Worm (Caenorhabditis elegans): ENCODE results near the gene rabx-5.

The rabx-5 gene

DNA sequence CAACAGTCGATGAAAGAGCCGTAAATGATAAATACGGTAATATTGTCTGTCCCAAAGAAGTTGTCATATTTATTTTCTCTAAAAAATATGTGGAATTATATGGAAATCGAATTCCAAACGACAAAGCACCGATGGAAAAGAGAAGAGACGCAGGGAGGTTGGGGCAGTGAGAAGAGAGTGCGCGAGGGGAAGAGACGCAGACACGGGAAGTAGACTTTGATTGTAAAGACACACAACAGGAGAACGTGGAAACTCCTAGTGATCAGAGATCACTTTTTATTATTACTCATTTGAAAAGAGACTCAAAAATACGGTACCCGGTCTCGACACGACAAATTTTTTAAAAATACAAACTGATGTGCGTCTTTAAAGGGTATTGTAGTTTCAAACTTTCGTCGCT is 23.2 kb downstream of the rabx-5 start (continued):
- no peak for TF ChIP-seq B0035.1 (tag; optimal IDR thresholded peaks at IDR 0.05)
- peak; percentile 99 for TF ChIP-seq hmg-1.2 (GFP tag; IDR thresholded peaks at IDR 0.05)
- TF ChIP-seq nfyb-1 (GFP tag; IDR thresholded peaks at IDR 0.05), result 0 out of 2 replicates have a peak, but pooled peaks have one; percentile 34
- no peak for TF ChIP-seq cebp-1 (GFP tag; IDR thresholded peaks at IDR 0.05)
- TF ChIP-seq cebp-1 (tag; optimal IDR thresholded peaks at IDR 0.05), result no peak
- TF ChIP-seq tbx-9 (tag; optimal IDR thresholded peaks at IDR 0.05; ENCODE audit: borderline replicate concordance), result no peak
- TF ChIP-seq sea-2 (GFP tag; IDR thresholded peaks at IDR 0.05), result no peak
- no peak for TF ChIP-seq ztf-26 (tag; optimal IDR thresholded peaks at IDR 0.05)
- TF ChIP-seq lin-26 (GFP tag; IDR thresholded peaks at IDR 0.05), result no peak
- no peak for TF ChIP-seq ztf-3 (GFP tag; optimal IDR thresholded peaks at IDR 0.05)
- TF ChIP-seq mcd-1 (GFP tag; IDR thresholded peaks at IDR 0.05), result peak; percentile 24; the same call in 1 of the 2 replicates
- no peak for TF ChIP-seq aptf-2 (GFP tag; conservative IDR thresholded peaks at IDR 0.05)
- TF ChIP-seq T26A5.8 (tag; optimal IDR thresholded peaks at IDR 0.05), result no peak
- TF ChIP-seq egl-44 (GFP tag; IDR thresholded peaks at IDR 0.05), result no peak
- no peak for TF ChIP-seq snpc-1.1 (tag; optimal IDR thresholded peaks at IDR 0.05; ENCODE audit: insufficient read depth)
- peak; percentile 24 for TF ChIP-seq attf-5 (GFP tag; optimal IDR thresholded peaks at IDR 0.05)
- TF ChIP-seq egl-18 (GFP tag; IDR thresholded peaks at IDR 0.05), result no peak
- no peak for TF ChIP-seq atf-7 (tag; optimal IDR thresholded peaks at IDR 0.05)
- peak; percentile 32 for TF ChIP-seq lin-40 (tag; optimal IDR thresholded peaks at IDR 0.05)
- TF ChIP-seq dox-1 (GFP tag; IDR thresholded peaks at IDR 0.05), result no peak
- TF ChIP-seq xnd-1 (tag; optimal IDR thresholded peaks at IDR 0.05), result no peak
- no peak for TF ChIP-seq ceh-40 (GFP tag; IDR thresholded peaks at IDR 0.05)
- TF ChIP-seq snpc-4 (GFP tag; optimal IDR thresholded peaks at IDR 0.05), result no peak
- peak in 1 of 4 experiments; percentile 18 for TF ChIP-seq snpc-4 (tag; optimal IDR thresholded peaks at IDR 0.05)
- no peak for TF ChIP-seq hrde-1 (tag; optimal IDR thresholded peaks at IDR 0.05; ENCODE audit: borderline replicate concordance)
- peak in 1 of 2 experiments; percentile 1 for TF ChIP-seq let-607 (tag; optimal IDR thresholded peaks at IDR 0.05)
- TF ChIP-seq hlh-26 (GFP tag; conservative IDR thresholded peaks at IDR 0.05), result no peak
- no peak for TF ChIP-seq B0019.2 (GFP tag; conservative IDR thresholded peaks at IDR 0.05)
- TF ChIP-seq lsy-27 (tag; optimal IDR thresholded peaks at IDR 0.05; ENCODE audit: borderline replicate concordance, insufficient read depth), result no peak
- peak; percentile 14; the same call in 1 of the 2 replicates for TF ChIP-seq F33H1.4 (GFP tag; IDR thresholded peaks at IDR 0.05)
- TF ChIP-seq F49E8.2 (tag; optimal IDR thresholded peaks at IDR 0.05; ENCODE audit: insufficient read depth), result no peak
- TF ChIP-seq bed-1 (GFP tag; IDR thresholded peaks at IDR 0.05), result no peak
- TF ChIP-seq zim-3 (tag; optimal IDR thresholded peaks at IDR 0.05), result no peak
- no peak for TF ChIP-seq Y56A3A.18 (GFP tag; IDR thresholded peaks at IDR 0.05)
- no peak for TF ChIP-seq efl-1 (GFP tag; optimal IDR thresholded peaks at IDR 0.05)
- TF ChIP-seq let-526 (GFP tag; IDR thresholded peaks at IDR 0.05), result no peak
- TF ChIP-seq nhr-179 (tag; optimal IDR thresholded peaks at IDR 0.05), result no peak
- TF ChIP-seq D2030.7 (GFP tag; IDR thresholded peaks at IDR 0.05), result no peak
- no peak for TF ChIP-seq ccch-3 (GFP tag; optimal IDR thresholded peaks at IDR 0.05)

DNA sequence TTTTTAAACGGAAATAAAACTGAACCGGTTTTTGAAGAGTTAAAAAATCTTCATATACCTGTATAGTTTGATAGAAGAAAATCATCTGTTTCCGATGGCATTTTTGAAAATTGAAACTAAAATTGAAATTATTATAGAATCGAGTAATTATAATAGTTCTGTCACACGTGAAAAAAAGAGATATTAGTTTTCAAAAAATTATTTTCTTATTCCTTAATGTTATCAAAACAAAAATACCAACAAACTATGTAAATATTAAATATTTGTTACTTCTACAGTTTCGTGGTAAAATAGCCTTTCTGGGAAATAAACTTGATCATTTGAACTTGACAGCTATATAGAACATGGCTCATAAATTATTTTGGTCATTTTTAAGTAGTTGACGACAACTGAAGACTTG is 23.9 kb downstream of the rabx-5 start, which contains the start of gene swt-4:
swt-4 (minus strand) TSS at position 101 of the 400 bp plus-strand sequence.
- TF ChIP-seq efl-1 (GFP tag; optimal IDR thresholded peaks at IDR 0.05) (no peak), Y79H2A.3 (GFP tag; conservative IDR thresholded peaks at IDR 0.05) (no peak), T26A5.8 (tag; optimal IDR thresholded peaks at IDR 0.05) (no peak), fkh-3 (tag; optimal IDR thresholded peaks at IDR 0.05) (no peak), unc-130 (GFP tag; optimal IDR thresholded peaks at IDR 0.05) (no peak), lag-1 (GFP tag; IDR thresholded peaks at IDR 0.05) (no peak), dpff-1 (tag; optimal IDR thresholded peaks at IDR 0.05) (no peak), xnd-1 (tag; optimal IDR thresholded peaks at IDR 0.05) (no peak), snpc-1.1 (tag; optimal IDR thresholded peaks at IDR 0.05; ENCODE audit: insufficient read depth) (no peak), T07F8.4 (tag; optimal IDR thresholded peaks at IDR 0.05) (no peak), ekl-4 (GFP tag; IDR thresholded peaks at IDR 0.05) (no peak), snpc-3.4 (tag; optimal IDR thresholded peaks at IDR 0.05) (no peak), F49E8.2 (tag; optimal IDR thresholded peaks at IDR 0.05; ENCODE audit: insufficient read depth) (no peak), ztf-28 (GFP tag; IDR thresholded peaks at IDR 0.05) (no peak), ZK185.1 (tag; optimal IDR thresholded peaks at IDR 0.05; ENCODE audit: poor library complexity, severe bottlenecking) (no peak)
